Worm (Caenorhabditis elegans): Measurements from ENCODE around the gene Y70G10A.3.
A peak's percentile ranks its signal among the peaks of the same experiment; 100 is the strongest.

Y70G10A.3 gene

ce11 chrIII:10270778-10271307, 31.9 kb downstream of the Y70G10A.3 start, which contains the start of gene cnk-1:
TSS of gene cnk-1 (plus strand) at chrIII:10271257.
- TF ChIP-seq ceh-82 (tag; optimal IDR thresholded peaks at IDR 0.05): peak; percentile 32 to 56 (median 53)
- peak; percentile 63 to 77 for TF ChIP-seq lin-35 (GFP tag; optimal IDR thresholded peaks at IDR 0.05)
- peak; percentile 85 for TF ChIP-seq ceh-90 (tag; optimal IDR thresholded peaks at IDR 0.05)
- peak; percentile 83 for TF ChIP-seq egl-13 (tag; optimal IDR thresholded peaks at IDR 0.05)
- no peak for TF ChIP-seq fos-1 (tag; optimal IDR thresholded peaks at IDR 0.05)
- TF ChIP-seq hlh-4 (tag; optimal IDR thresholded peaks at IDR 0.05): no peak
- TF ChIP-seq ztf-11 (tag; optimal IDR thresholded peaks at IDR 0.05): peak in 1 of 2 experiments; percentile 90
- peak; percentile 83 for TF ChIP-seq swsn-7 (tag; optimal IDR thresholded peaks at IDR 0.05)
- TF ChIP-seq grh-1 (GFP tag; IDR thresholded peaks at IDR 0.05): peak; percentile 96
- peak; percentile 98 for TF ChIP-seq isw-1 (GFP tag; IDR thresholded peaks at IDR 0.05)
- peak; percentile 72 for TF ChIP-seq vab-15 (tag; optimal IDR thresholded peaks at IDR 0.05)
- no peak for TF ChIP-seq hlh-17 (GFP tag; optimal IDR thresholded peaks at IDR 0.05; ENCODE audit: borderline replicate concordance)
- TF ChIP-seq fkh-4 (tag; optimal IDR thresholded peaks at IDR 0.05; ENCODE audit: borderline replicate concordance): peak; percentile 93
- peak; percentile 57; the same call in 1 of the 2 replicates for TF ChIP-seq ets-5 (GFP tag; IDR thresholded peaks at IDR 0.05)
- TF ChIP-seq C04F5.9 (tag; optimal IDR thresholded peaks at IDR 0.05): peak; percentile 76
- TF ChIP-seq F16B12.6 (tag; optimal IDR thresholded peaks at IDR 0.05): peak; percentile 40
- TF ChIP-seq efl-1 (optimal IDR thresholded peaks at IDR 0.05): peak; percentile 78 to 81
- peak; percentile 67 to 97 for TF ChIP-seq efl-1 (GFP tag; optimal IDR thresholded peaks at IDR 0.05 in 1 of 2)
- no peak for TF ChIP-seq mef-2 (tag; optimal IDR thresholded peaks at IDR 0.05)
- peak; percentile 87 for TF ChIP-seq fkh-8 (tag; optimal IDR thresholded peaks at IDR 0.05)
- TF ChIP-seq mab-9 (GFP tag; IDR thresholded peaks at IDR 0.05): peak; percentile 99
- no peak for TF ChIP-seq nhr-28 (tag; optimal IDR thresholded peaks at IDR 0.05)
- no peak for TF ChIP-seq snpc-4 (tag; optimal IDR thresholded peaks at IDR 0.05)
- TF ChIP-seq unc-86 (tag; optimal IDR thresholded peaks at IDR 0.05): peak; percentile 87
- TF ChIP-seq lin-14 (GFP tag; optimal IDR thresholded peaks at IDR 0.05): peak; percentile 88
- peak; percentile 77 for TF ChIP-seq nhr-20 (tag; optimal IDR thresholded peaks at IDR 0.05)
- TF ChIP-seq lir-3 (tag; optimal IDR thresholded peaks at IDR 0.05; ENCODE audit: poor library complexity): peak; percentile 93
- TF ChIP-seq ces-1 (GFP tag; optimal IDR thresholded peaks at IDR 0.05): no peak
- no peak for TF ChIP-seq blmp-1 (tag; optimal IDR thresholded peaks at IDR 0.05)
- TF ChIP-seq ceh-63 (GFP tag; optimal IDR thresholded peaks at IDR 0.05): peak; percentile 86
- peak; percentile 86 for TF ChIP-seq irx-1 (tag; optimal IDR thresholded peaks at IDR 0.05)
- TF ChIP-seq mep-1 (tag; optimal IDR thresholded peaks at IDR 0.05): peak; percentile 43
- TF ChIP-seq nhr-90 (tag; optimal IDR thresholded peaks at IDR 0.05; ENCODE audit: poor library complexity): peak; percentile 93
- TF ChIP-seq nhr-77 (tag; optimal IDR thresholded peaks at IDR 0.05): peak; percentile 50
- no peak for TF ChIP-seq elt-3 (tag; optimal IDR thresholded peaks at IDR 0.05)
- TF ChIP-seq lsy-2 (tag; optimal IDR thresholded peaks at IDR 0.05): peak; percentile 66 to 68
- TF ChIP-seq aly-2 (tag; optimal IDR thresholded peaks at IDR 0.05): no peak
- TF ChIP-seq nhr-71 (tag; optimal IDR thresholded peaks at IDR 0.05): peak; percentile 93
- TF ChIP-seq nhr-76 (tag; optimal IDR thresholded peaks at IDR 0.05): no peak
- TF ChIP-seq dpl-1 (GFP tag; optimal IDR thresholded peaks at IDR 0.05): peak; percentile 57 to 71 (median 65)
- no peak for TF ChIP-seq C16A3.4 (tag; optimal IDR thresholded peaks at IDR 0.05)
- no peak for TF ChIP-seq ama-1 (optimal IDR thresholded peaks at IDR 0.05)
- TF ChIP-seq efl-3 (GFP tag; optimal IDR thresholded peaks at IDR 0.05): peak; percentile 7
- peak; percentile 87 for TF ChIP-seq pax-3 (tag; optimal IDR thresholded peaks at IDR 0.05)
- peak; percentile 90 for TF ChIP-seq nhr-85 (tag)
- no peak for TF ChIP-seq fkh-10 (GFP tag; optimal IDR thresholded peaks at IDR 0.05)
- TF ChIP-seq lin-39 (tag; optimal IDR thresholded peaks at IDR 0.05): no peak
- TF ChIP-seq unc-98 (GFP tag; IDR thresholded peaks at IDR 0.05): peak; percentile 99
- peak; percentile 57 for TF ChIP-seq ceh-8 (GFP tag; optimal IDR thresholded peaks at IDR 0.05)
- TF ChIP-seq dsc-1 (tag; optimal IDR thresholded peaks at IDR 0.05): peak; percentile 87
- TF ChIP-seq nhr-11 (tag; optimal IDR thresholded peaks at IDR 0.05): no peak
- peak; percentile 32 for TF ChIP-seq zip-4 (GFP tag; optimal IDR thresholded peaks at IDR 0.05)
- TF ChIP-seq nhr-19 (GFP tag; conservative IDR thresholded peaks at IDR 0.05): peak; percentile 98
